Worm (Caenorhabditis elegans): ENCODE data around the gene ceh-43.

Gene ceh-43

ce11 chrIII:4401142-4401541 is 48.6 kb downstream of the ceh-43 start, which contains the start of gene R07E5.15:
TSS of gene R07E5.15 (plus strand) at chrIII:4401442.
- TF ChIP-seq mab-5 (tag; optimal IDR thresholded peaks at IDR 0.05) (no peak), sma-3 (GFP tag; optimal IDR thresholded peaks at IDR 0.05) (no peak), nhr-10 (tag; optimal IDR thresholded peaks at IDR 0.05) (no peak), mbf-1 (tag; optimal IDR thresholded peaks at IDR 0.05) (no peak), ceh-82 (tag; optimal IDR thresholded peaks at IDR 0.05) (no peak), lin-39 (tag; optimal IDR thresholded peaks at IDR 0.05) (no peak), zag-1 (tag; optimal IDR thresholded peaks at IDR 0.05) (no peak), dmd-4 (tag; optimal IDR thresholded peaks at IDR 0.05) (no peak), ZK546.5 (tag; optimal IDR thresholded peaks at IDR 0.05) (no peak), ztf-4 (tag; optimal IDR thresholded peaks at IDR 0.05) (no peak), crh-2 (tag; optimal IDR thresholded peaks at IDR 0.05) (no peak)

ce11 chrIII:4398463-4398862 is 51.3 kb downstream of the ceh-43 start, which contains the start of gene R07E5.6:
TSS of gene R07E5.6 (plus strand) at chrIII:4398763.
- TF ChIP-seq R02D3.7 (tag; optimal IDR thresholded peaks at IDR 0.05) (no peak), aly-2 (tag; optimal IDR thresholded peaks at IDR 0.05) (no peak), nhr-129 (tag; optimal IDR thresholded peaks at IDR 0.05) (no peak), nhr-11 (tag; optimal IDR thresholded peaks at IDR 0.05) (no peak), lin-39 (tag; optimal IDR thresholded peaks at IDR 0.05) (no peak), skn-1 (tag; optimal IDR thresholded peaks at IDR 0.05) (no peak), ama-1 (optimal IDR thresholded peaks at IDR 0.05) (no peak), elt-3 (tag; optimal IDR thresholded peaks at IDR 0.05) (no peak), nhr-10 (tag; optimal IDR thresholded peaks at IDR 0.05) (no peak), unc-62 (GFP tag; optimal IDR thresholded peaks at IDR 0.05) (no peak)

- TF ChIP-seq mdl-1 (tag; optimal IDR thresholded peaks at IDR 0.05) = no peak
- TF ChIP-seq ceh-82 (tag; optimal IDR thresholded peaks at IDR 0.05) = no peak
- TF ChIP-seq ceh-16 (tag; optimal IDR thresholded peaks at IDR 0.05) = no peak
- TF ChIP-seq alr-1 (tag; optimal IDR thresholded peaks at IDR 0.05) = no peak
- no peak for TF ChIP-seq Y55F3AM.14 (GFP tag; optimal IDR thresholded peaks at IDR 0.05)
- TF ChIP-seq crh-2 (tag; optimal IDR thresholded peaks at IDR 0.05) = no peak
- TF ChIP-seq nhr-6 (tag; optimal IDR thresholded peaks at IDR 0.05) = no peak
- TF ChIP-seq nhr-237 (tag; optimal IDR thresholded peaks at IDR 0.05) = no peak
- TF ChIP-seq mab-5 (tag; optimal IDR thresholded peaks at IDR 0.05) = no peak
- no peak for TF ChIP-seq unc-55 (GFP tag; optimal IDR thresholded peaks at IDR 0.05)
- no peak for TF ChIP-seq peb-1 (tag; optimal IDR thresholded peaks at IDR 0.05)
- no peak for TF ChIP-seq skn-1 (tag; optimal IDR thresholded peaks at IDR 0.05)
- TF ChIP-seq sem-4 (tag; optimal IDR thresholded peaks at IDR 0.05) = no peak
- no peak for TF ChIP-seq ZK546.5 (tag; optimal IDR thresholded peaks at IDR 0.05)
- no peak for TF ChIP-seq egl-27 (tag; optimal IDR thresholded peaks at IDR 0.05)
Measured at ce11 chrIII:4397115-4397514, 52.6 kb downstream of the ceh-43 start, which contains the start of gene R07E5.5. TSS of gene R07E5.5 (plus strand) at chrIII:4397415.

All from whole organism, L2 larva.